Worm (Caenorhabditis elegans) whole organism, L1 larva: Measurements from ENCODE around the gene D1086.11.

Source experiments
- C04F5.9 ChIP-seq: sonication (generic microtip); optimal IDR thresholded peaks from 2 replicates; lab custom pipeline; 2016; ENCODE audit warnings: missing genetic modification characterization, missing compliant biosample characterization
- blmp-1 ChIP-seq: fragments of 150-350 bp; optimal IDR thresholded peaks from 2 replicates; lab custom pipeline; 2014; ENCODE audit warnings: missing biosample characterization, missing genetic modification characterization
- ceh-63 ChIP-seq: fragments of 200-800 bp; sonication (Bioruptor generic); optimal IDR thresholded peaks from 2 replicates; lab custom pipeline; 2018; ENCODE audit warnings: mild to moderate bottlenecking, missing genetic modification characterization, missing compliant biosample characterization
- ceh-8 ChIP-seq: fragments of 200-800 bp; sonication (Bioruptor generic); optimal IDR thresholded peaks from 2 replicates; lab custom pipeline; 2018; ENCODE audit warnings: mild to moderate bottlenecking, missing genetic modification characterization, moderate library complexity, missing compliant biosample characterization
- ceh-82 ChIP-seq, 3 experiments: fragments of 150-350 bp in 1 of 3; sonication (generic microtip) in 2 of 3; optimal IDR thresholded peaks; 2 replicates each; lab custom pipeline; 2014 to 2017; ENCODE audit warnings: missing biosample characterization in 3 of 3, missing genetic modification characterization in 3 of 3
- ceh-88 ChIP-seq: fragments of 200-800 bp; sonication (Bioruptor generic); IDR thresholded peaks from 2 replicates; pipeline ENCODE4 v1.3.6; 2022; ENCODE audit warnings: missing genetic modification characterization, missing compliant biosample characterization
- ces-1 ChIP-seq: fragments of 150-350 bp; optimal IDR thresholded peaks from 2 replicates; lab custom pipeline; 2014; ENCODE audit warnings: missing biosample characterization, missing genetic modification reagents, missing genetic modification characterization
- dsc-1 ChIP-seq: sonication (generic microtip); optimal IDR thresholded peaks from 2 replicates; lab custom pipeline; 2016; ENCODE audit warnings: mild to moderate bottlenecking, missing genetic modification characterization, missing compliant biosample characterization
- efl-1 ChIP-seq, 4 experiments: fragments of 150-350 bp; optimal IDR thresholded peaks in 3 of 4; peaks in 1 of 4; 1 replicate in 1 of 4; 2 replicates in 3 of 4; lab custom pipeline; 2014; ENCODE audit warnings: missing biosample characterization in 2 of 4, missing genetic modification characterization in 2 of 4, missing genetic modification reagents in 2 of 4
- efl-3 ChIP-seq: fragments of 200-800 bp; sonication (Bioruptor generic); optimal IDR thresholded peaks from 2 replicates; lab custom pipeline; 2018; ENCODE audit warnings: mild to moderate bottlenecking, missing genetic modification characterization, missing compliant biosample characterization
- elt-2 ChIP-seq: sonication (generic microtip); optimal IDR thresholded peaks from 2 replicates; lab custom pipeline; 2016; ENCODE audit warnings: missing genetic modification characterization, mild to moderate bottlenecking, inconsistent platforms, missing compliant biosample characterization, missing genetic modification reagents
- elt-3 ChIP-seq, 6 experiments: fragments of 150-350 bp in 1 of 6; sonication (generic microtip); optimal IDR thresholded peaks; 2 replicates each; lab custom pipeline; 2017 to 2018; ENCODE audit warnings: missing biosample characterization in 6 of 6, missing genetic modification characterization in 6 of 6, inconsistent platforms in 1 of 6
- fkh-10 ChIP-seq: sonication (generic microtip); optimal IDR thresholded peaks from 2 replicates; lab custom pipeline; 2017; ENCODE audit warnings: missing biosample characterization, missing genetic modification reagents, missing genetic modification characterization
- fkh-4 ChIP-seq: sonication (generic microtip); optimal IDR thresholded peaks from 2 replicates; lab custom pipeline; 2016; ENCODE audit warnings: missing compliant biosample characterization, missing genetic modification characterization, borderline replicate concordance
- grh-1 ChIP-seq: fragments of 200-800 bp; sonication (Bioruptor generic); IDR thresholded peaks from 2 replicates; pipeline ENCODE4 v1.3.6; 2022; ENCODE audit warnings: missing genetic modification reagents, missing genetic modification characterization, missing compliant biosample characterization
- hlh-4 ChIP-seq: sonication (generic microtip); optimal IDR thresholded peaks from 2 replicates; lab custom pipeline; 2016; ENCODE audit warnings: mild to moderate bottlenecking, missing genetic modification characterization, missing compliant biosample characterization
- irx-1 ChIP-seq: sonication (generic microtip); optimal IDR thresholded peaks from 2 replicates; lab custom pipeline; 2016; ENCODE audit warnings: missing genetic modification characterization, missing compliant biosample characterization
- isw-1 ChIP-seq: fragments of 200-800 bp; sonication (Bioruptor generic); IDR thresholded peaks from 2 replicates; pipeline ENCODE4 v1.3.6; 2022; ENCODE audit warnings: missing genetic modification characterization, missing compliant biosample characterization
- jun-1 ChIP-seq: fragments of 150-350 bp; optimal IDR thresholded peaks from 2 replicates; lab custom pipeline; 2014; ENCODE audit warnings: missing biosample characterization, missing genetic modification reagents, missing genetic modification characterization
- lin-13 ChIP-seq: fragments of 150-350 bp; optimal IDR thresholded peaks from 2 replicates; lab custom pipeline; 2014; ENCODE audit warnings: missing biosample characterization, missing genetic modification reagents, missing genetic modification characterization
- lin-15B ChIP-seq: fragments of 150-350 bp; sonication (generic microtip); optimal IDR thresholded peaks from 3 replicates; lab custom pipeline; 2014; ENCODE audit warnings: missing biosample characterization, missing genetic modification characterization
- lsy-2 ChIP-seq, 2 experiments: fragments of 150-350 bp; optimal IDR thresholded peaks; 2 replicates each; lab custom pipeline; 2014; ENCODE audit warnings: missing biosample characterization in 2 of 2, missing genetic modification characterization in 2 of 2
- mab-9 ChIP-seq: fragments of 200-800 bp; sonication (Bioruptor generic); IDR thresholded peaks from 2 replicates; pipeline ENCODE4 v1.3.6; 2022; ENCODE audit warnings: missing genetic modification reagents, missing genetic modification characterization, missing compliant biosample characterization
- mdl-1 ChIP-seq, 2 experiments: fragments of 150-350 bp; optimal IDR thresholded peaks; 2 replicates each; lab custom pipeline; 2014 to 2017; ENCODE audit warnings: missing biosample characterization in 2 of 2, missing genetic modification characterization in 2 of 2, inconsistent platforms in 1 of 2
- mef-2 ChIP-seq: fragments of 150-350 bp; optimal IDR thresholded peaks from 2 replicates; lab custom pipeline; 2014; ENCODE audit warnings: missing biosample characterization, missing genetic modification characterization
- mep-1 ChIP-seq: fragments of 150-350 bp; optimal IDR thresholded peaks from 2 replicates; lab custom pipeline; 2014; ENCODE audit warnings: missing biosample characterization, missing genetic modification characterization
- nhr-19 ChIP-seq: fragments of 200-800 bp; sonication (Bioruptor generic); conservative IDR thresholded peaks from 2 replicates; pipeline ENCODE4 v1.3.6; 2022; ENCODE audit warnings: missing genetic modification characterization, missing compliant biosample characterization
- nhr-237 ChIP-seq: fragments of 150-350 bp; optimal IDR thresholded peaks from 2 replicates; lab custom pipeline; 2014; ENCODE audit warnings: missing biosample characterization, missing genetic modification characterization
- nhr-47 ChIP-seq: sonication (generic microtip); optimal IDR thresholded peaks from 2 replicates; lab custom pipeline; 2016; ENCODE audit warnings: mild to moderate bottlenecking, missing genetic modification characterization, moderate library complexity, missing compliant biosample characterization
- nhr-71 ChIP-seq: sonication (generic microtip); optimal IDR thresholded peaks from 2 replicates; lab custom pipeline; 2016; ENCODE audit warnings: mild to moderate bottlenecking, missing genetic modification characterization, moderate library complexity, missing compliant biosample characterization
- nhr-85 ChIP-seq: sonication (generic microtip); peaks from one replicate; lab custom pipeline; 2016; ENCODE audit warnings: missing genetic modification characterization, inconsistent platforms, missing compliant biosample characterization
- nhr-90 ChIP-seq: sonication (generic microtip); optimal IDR thresholded peaks from 2 replicates; lab custom pipeline; 2016; ENCODE audit warnings: mild to moderate bottlenecking, missing genetic modification characterization, missing compliant biosample characterization; ENCODE audit not compliant: poor library complexity
- pqm-1 ChIP-seq: sonication (generic microtip); optimal IDR thresholded peaks from 3 replicates; lab custom pipeline; 2017; ENCODE audit warnings: missing biosample characterization, missing genetic modification characterization
- rnt-1 ChIP-seq: sonication (generic microtip); optimal IDR thresholded peaks from 2 replicates; lab custom pipeline; 2016; ENCODE audit warnings: mild to moderate bottlenecking, missing genetic modification characterization, moderate library complexity, missing compliant biosample characterization
- sptf-1 ChIP-seq: fragments of 150-350 bp; optimal IDR thresholded peaks from 2 replicates; lab custom pipeline; 2014; ENCODE audit warnings: missing biosample characterization, missing genetic modification characterization
- sup-37 ChIP-seq: fragments of 200-800 bp; sonication (Bioruptor generic); optimal IDR thresholded peaks from 2 replicates; lab custom pipeline; 2018; ENCODE audit warnings: mild to moderate bottlenecking, missing genetic modification characterization, missing compliant biosample characterization
- unc-62 ChIP-seq: fragments of 150-350 bp; optimal IDR thresholded peaks from 2 replicates; lab custom pipeline; 2014; ENCODE audit warnings: missing biosample characterization, missing genetic modification reagents, missing genetic modification characterization
- unc-86 ChIP-seq: sonication (generic microtip); optimal IDR thresholded peaks from 2 replicates; lab custom pipeline; 2016; ENCODE audit warnings: missing genetic modification characterization, missing compliant biosample characterization
- unc-98 ChIP-seq: fragments of 200-800 bp; sonication (Bioruptor generic); IDR thresholded peaks from 2 replicates; pipeline ENCODE4 v1.3.6; 2022; ENCODE audit warnings: missing genetic modification characterization, missing compliant biosample characterization
- xbp-1 ChIP-seq: sonication (generic microtip); optimal IDR thresholded peaks from 2 replicates; lab custom pipeline; 2016; ENCODE audit warnings: missing genetic modification characterization, missing compliant biosample characterization
- zip-4 ChIP-seq: fragments of 200-800 bp; sonication (Bioruptor generic); optimal IDR thresholded peaks from 2 replicates; lab custom pipeline; 2018; ENCODE audit warnings: mild to moderate bottlenecking, missing genetic modification characterization, moderate library complexity, missing compliant biosample characterization

Gene D1086.11

DNA sequence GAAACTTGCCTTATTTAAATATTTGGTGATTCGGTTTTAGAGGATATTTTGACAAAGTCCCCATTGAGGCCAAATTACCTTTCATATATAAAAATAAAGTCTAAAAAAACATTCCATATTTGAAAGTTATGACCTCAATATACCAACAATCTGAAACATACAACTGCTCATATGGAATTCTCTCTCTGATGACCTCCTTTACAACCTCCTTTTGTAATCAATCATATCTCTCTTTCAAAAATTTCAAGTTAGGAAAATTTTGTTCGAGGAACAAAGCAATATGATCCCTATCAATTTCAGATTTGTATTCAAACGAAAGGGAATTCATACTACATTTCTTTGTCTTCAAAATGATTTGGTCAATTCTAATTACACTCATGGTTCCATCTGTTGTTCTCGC, 5.2 kb downstream of the D1086.11 start, which contains the start of gene D1086.6:
Gene D1086.6, plus strand, starts transcription at position 301 of the 400 bp plus-strand sequence.
- TF ChIP-seq nhr-237 (no peak), rnt-1 (tag; lab: Kevin White, UChicago) (no peak), C04F5.9 (no peak), mef-2 (tag; lab: Kevin White, UChicago) (no peak), xbp-1 (tag; lab: Kevin White, UChicago) (no peak), mab-9 (GFP tag; lab: Robert Waterston, UW) (no peak), fkh-4 (tag; lab: Kevin White, UChicago) (no peak), lin-15B (tag; lab: Kevin White, UChicago) (no peak), efl-3 (GFP tag; lab: Kevin White, UChicago) (no peak), mdl-1 (tag; optimal IDR thresholded peaks at IDR 0.05; lab: Kevin White, UChicago) (no peak), ceh-8 (GFP tag; lab: Kevin White, UChicago) (no peak), lsy-2 (tag; optimal IDR thresholded peaks at IDR 0.05; lab: Kevin White, UChicago) (no peak), ces-1 (GFP tag; lab: Kevin White, UChicago) (no peak), pqm-1 (no peak), ceh-88 (no peak), ceh-82 (tag; optimal IDR thresholded peaks at IDR 0.05; lab: Kevin White, UChicago) (no peak), elt-2 (tag; lab: Kevin White, UChicago) (no peak), nhr-19 (no peak)

DNA sequence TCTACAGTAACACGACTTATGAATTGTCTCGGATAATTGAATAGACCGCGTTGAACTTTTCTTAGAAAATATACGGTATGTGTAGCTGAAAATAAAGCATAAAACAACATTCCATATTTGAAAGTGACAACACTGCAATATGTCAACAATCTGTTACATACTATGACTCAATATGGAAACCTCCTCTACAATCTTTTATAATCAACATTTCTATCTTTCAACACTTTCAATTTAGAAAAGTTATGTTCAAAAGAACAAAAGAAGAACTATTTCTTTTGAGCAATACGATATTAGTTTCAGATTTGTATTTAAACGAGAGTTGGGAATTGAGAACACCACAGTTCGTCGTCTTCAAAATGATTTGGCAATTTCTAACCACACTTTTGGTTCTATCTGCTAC, 8.2 kb downstream of the D1086.11 start, which contains the start of gene D1086.10:
Gene D1086.10, plus strand, starts transcription at position 301 of the 400 bp plus-strand sequence.
- TF ChIP-seq sup-37 (GFP tag; lab: Kevin White, UChicago) (no peak), nhr-19 (no peak), elt-3 (tag; optimal IDR thresholded peaks at IDR 0.05; lab: Kevin White, UChicago) (no peak), mep-1 (no peak), fkh-4 (tag; lab: Kevin White, UChicago) (no peak), isw-1 (GFP tag; lab: Robert Waterston, UW) (no peak), ceh-63 (GFP tag; lab: Kevin White, UChicago) (no peak), dsc-1 (tag; lab: Kevin White, UChicago) (no peak), efl-3 (GFP tag; lab: Kevin White, UChicago) (no peak), unc-98 (no peak), unc-86 (no peak), sptf-1 (no peak), unc-62 (GFP tag; lab: Kevin White, UChicago) (no peak), hlh-4 (tag; lab: Kevin White, UChicago) (no peak), zip-4 (GFP tag; lab: Kevin White, UChicago) (no peak), lin-13 (no peak)

DNA sequence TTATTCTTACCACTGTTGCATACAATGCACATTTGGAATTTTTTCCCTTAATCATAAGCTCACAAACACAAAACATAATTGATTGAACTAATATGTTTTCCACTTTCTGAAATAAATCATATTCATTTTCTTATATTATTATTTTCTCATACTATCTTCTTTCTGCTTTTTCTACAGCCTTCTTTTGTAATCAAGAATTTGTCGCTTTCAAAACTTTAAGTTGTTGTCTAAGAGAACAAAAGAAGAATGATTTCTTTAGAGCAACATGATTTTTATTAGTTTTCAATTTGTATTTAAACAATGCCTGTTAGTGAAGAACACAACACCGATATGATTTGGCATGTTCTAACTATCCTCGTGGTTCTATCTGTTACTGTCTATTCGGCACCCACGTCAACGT, 9.7 kb downstream of the D1086.11 start, which contains the start of gene D1086.7:
Gene D1086.7, plus strand, starts transcription at position 301 of the 400 bp plus-strand sequence.
- TF ChIP-seq lin-15B (tag; lab: Kevin White, UChicago) (no peak), nhr-19 (no peak), ceh-82 (tag; optimal IDR thresholded peaks at IDR 0.05; lab: Kevin White, UChicago) (no peak), C04F5.9 (no peak), grh-1 (GFP tag; lab: Robert Waterston, UW) (no peak), fkh-4 (tag; lab: Kevin White, UChicago) (no peak), efl-1 (optimal IDR thresholded peaks at IDR 0.05; lab: Kevin White, UChicago) (no peak), efl-1 (GFP tag; optimal IDR thresholded peaks at IDR 0.05 in 1 of 2; lab: Kevin White, UChicago) (no peak), nhr-71 (tag; lab: Kevin White, UChicago) (no peak), efl-3 (GFP tag; lab: Kevin White, UChicago) (no peak), jun-1 (tag; lab: Kevin White, UChicago) (no peak), nhr-90 (no peak), nhr-85 (tag; lab: Kevin White, UChicago) (no peak), xbp-1 (tag; lab: Kevin White, UChicago) (no peak), fkh-10 (no peak), mep-1 (no peak), blmp-1 (tag; lab: Kevin White, UChicago) (no peak), rnt-1 (tag; lab: Kevin White, UChicago) (no peak), nhr-47 (tag; lab: Kevin White, UChicago) (no peak), irx-1 (tag; lab: Kevin White, UChicago) (no peak)
